Fruit fly (Drosophila melanogaster) Kc167 (cell line): Measurements from ENCODE around the gene Uqcc1.

Experiments
- Myc ChIP-seq: fragments of >200 bp; optimal IDR thresholded peaks from 2 replicates; lab custom pipeline; 2017; ENCODE audit warnings: missing external identifiers
- Sin3A ChIP-seq: fragments of >200 bp; optimal IDR thresholded peaks from 2 replicates; lab custom pipeline; 2018; ENCODE audit warnings: missing external identifiers
- h ChIP-seq: fragments of >200 bp; optimal IDR thresholded peaks from 3 replicates; lab custom pipeline; 2018; ENCODE audit warnings: missing external identifiers
- insv ChIP-seq: fragments of >200 bp; optimal IDR thresholded peaks from 3 replicates; lab custom pipeline; 2018; ENCODE audit warnings: missing external identifiers
- psq ChIP-seq: fragments of >200 bp; optimal IDR thresholded peaks from 2 replicates; lab custom pipeline; 2017; ENCODE audit warnings: missing external identifiers
- ttk ChIP-seq: sonication (Bioruptor generic); optimal IDR thresholded peaks from 2 replicates; lab custom pipeline; 2017; ENCODE audit warnings: missing external identifiers

Uqcc1 gene

dm6 chr3L:6972367-6972766 lies 14.5 kb upstream of the Uqcc1 start, which contains the start of gene CG10063:
Gene CG10063, minus strand, starts transcription at chr3L:6972467.
- no peak for TF ChIP-seq insv (lab: Kevin White, UChicago)
- TF ChIP-seq Sin3A, result no peak
- TF ChIP-seq Myc, result no peak
- no peak for TF ChIP-seq psq (lab: Kevin White, UChicago)
- no peak for TF ChIP-seq h (lab: Kevin White, UChicago)
- no peak for TF ChIP-seq ttk (lab: Kevin White, UChicago)

dm6 chr3L:6971298-6971697 lies 13.4 kb upstream of the Uqcc1 start:
- TF ChIP-seq h (lab: Kevin White, UChicago) (no peak), insv (lab: Kevin White, UChicago) (no peak), ttk (lab: Kevin White, UChicago) (no peak), Sin3A (no peak), psq (lab: Kevin White, UChicago) (no peak), Myc (no peak)

dm6 chr3L:6968961-6969814 lies 11.3 kb upstream of the Uqcc1 start, which contains the start of the genes Mis12 and CG9953:
Gene Mis12, minus strand, starts transcription at chr3L:6969048.
Gene CG9953, plus strand, starts transcription at chr3L:6969658.
- TF ChIP-seq Sin3A, result no peak
- TF ChIP-seq ttk (lab: Kevin White, UChicago), result no peak
- TF ChIP-seq psq (lab: Kevin White, UChicago), result no peak
- TF ChIP-seq h (lab: Kevin White, UChicago), result no peak
- TF ChIP-seq Myc, result no peak
- TF ChIP-seq insv (lab: Kevin White, UChicago), result no peak

- TF ChIP-seq Sin3A, result no peak
- no peak for TF ChIP-seq h (lab: Kevin White, UChicago)
- no peak for TF ChIP-seq ttk (lab: Kevin White, UChicago)
- TF ChIP-seq Myc, result no peak
- no peak for TF ChIP-seq insv (lab: Kevin White, UChicago)
- no peak for TF ChIP-seq psq (lab: Kevin White, UChicago)
Measured at dm6 chr3L:6967797-6968196, 9.9 kb upstream of the Uqcc1 start, which contains the start of gene CG10064. Gene CG10064, minus strand, starts transcription at chr3L:6967897.

- TF ChIP-seq insv (lab: Kevin White, UChicago), result no peak
- TF ChIP-seq Myc, result no peak
- no peak for TF ChIP-seq Sin3A
- TF ChIP-seq h (lab: Kevin White, UChicago), result no peak
- TF ChIP-seq psq (lab: Kevin White, UChicago), result no peak
Measured at dm6 chr3L:6964488-6965152, 6.7 kb upstream of the Uqcc1 start, which contains the start of gene sgl. Gene sgl, minus strand, starts transcription at chr3L:6964758.

- TF ChIP-seq Myc, result no peak
- TF ChIP-seq Sin3A, result no peak
- no peak for TF ChIP-seq ttk (lab: Kevin White, UChicago)
- TF ChIP-seq psq (lab: Kevin White, UChicago), result no peak
- no peak for TF ChIP-seq h (lab: Kevin White, UChicago)
- no peak for TF ChIP-seq insv (lab: Kevin White, UChicago)
Measured at dm6 chr3L:6963792-6964487, 6.0 kb upstream of the Uqcc1 start.

- no peak for TF ChIP-seq insv (lab: Kevin White, UChicago)
- TF ChIP-seq Sin3A, result no peak
- TF ChIP-seq h (lab: Kevin White, UChicago), result no peak
- TF ChIP-seq psq (lab: Kevin White, UChicago), result no peak
- no peak for TF ChIP-seq ttk (lab: Kevin White, UChicago)
- TF ChIP-seq Myc, result no peak
Measured at dm6 chr3L:6963175-6963574, 5.3 kb upstream of the Uqcc1 start.

dm6 chr3L:6961992-6962570 lies 4.2 kb upstream of the Uqcc1 start:
- TF ChIP-seq Myc (no peak), h (lab: Kevin White, UChicago) (no peak), psq (lab: Kevin White, UChicago) (no peak), ttk (lab: Kevin White, UChicago) (no peak), Sin3A (no peak), insv (lab: Kevin White, UChicago) (no peak)

dm6 chr3L:6955254-6956229 lies 2.4 kb downstream of the Uqcc1 start, which contains the start of the genes CG10077 and CG9948:
Gene CG10077, minus strand, starts transcription at chr3L:6955904.
Gene CG9948, plus strand, starts transcription at chr3L:6955991.
- TF ChIP-seq insv (lab: Kevin White, UChicago) (no peak), Myc (no peak), ttk (lab: Kevin White, UChicago) (no peak), h (lab: Kevin White, UChicago) (no peak), Sin3A (no peak), psq (lab: Kevin White, UChicago) (no peak)
